Fruit fly (Drosophila melanogaster): ENCODE data around the gene CG31087.

CG31087 gene

dm6 chr3R:25322657-25323056 is 9.0 kb upstream of the CG31087 start, which contains the start of gene CG10562:
TSS of gene CG10562 (minus strand) at chr3R:25322757.
- no peak for TF ChIP-seq CG4496 (GFP tag; IDR thresholded peaks at IDR 0.05)
- no peak for TF ChIP-seq EcR (GFP tag; optimal IDR thresholded peaks at IDR 0.05)
- TF ChIP-seq rn (GFP tag; IDR thresholded peaks at IDR 0.05) = no peak
- no peak for TF ChIP-seq CG13204 (GFP tag; optimal IDR thresholded peaks at IDR 0.05)
- TF ChIP-seq CG8301 (tag; optimal IDR thresholded peaks at IDR 0.05) = no peak
- no peak for TF ChIP-seq CG15710 (tag; optimal IDR thresholded peaks at IDR 0.05)
- TF ChIP-seq CG17806 (tag; optimal IDR thresholded peaks at IDR 0.05) = no peak
- no peak for TF ChIP-seq fd96Ca (GFP tag; IDR thresholded peaks at IDR 0.05)
- TF ChIP-seq CG9948 (tag; optimal IDR thresholded peaks at IDR 0.05) = no peak

dm6 chr3R:25321681-25322080 is 8.0 kb upstream of the CG31087 start:
- TF ChIP-seq CG8159 (tag; optimal IDR thresholded peaks at IDR 0.05) (no peak), CG4496 (GFP tag; IDR thresholded peaks at IDR 0.05) (no peak), D1 (tag; optimal IDR thresholded peaks at IDR 0.05) (no peak), CG34367 (tag; optimal IDR thresholded peaks at IDR 0.05) (no peak), CG10348 (GFP tag; IDR thresholded peaks at IDR 0.05) (no peak), CG32121 (GFP tag; IDR thresholded peaks at IDR 0.05) (no peak), fd96Ca (GFP tag; IDR thresholded peaks at IDR 0.05) (no peak), rn (GFP tag; IDR thresholded peaks at IDR 0.05) (no peak), CG12605 (GFP tag; IDR thresholded peaks at IDR 0.05) (no peak)

dm6 chr3R:25320898-25321297 is 7.3 kb upstream of the CG31087 start:
- TF ChIP-seq CG15710 (tag; optimal IDR thresholded peaks at IDR 0.05) = no peak
- no peak for TF ChIP-seq CG17806 (tag; optimal IDR thresholded peaks at IDR 0.05)
- no peak for TF ChIP-seq gl (tag; optimal IDR thresholded peaks at IDR 0.05)
- no peak for TF ChIP-seq CG4496 (GFP tag; IDR thresholded peaks at IDR 0.05)
- TF ChIP-seq CG10348 (GFP tag; IDR thresholded peaks at IDR 0.05) = no peak
- TF ChIP-seq Pif1B (GFP tag; optimal IDR thresholded peaks at IDR 0.05) = no peak
- no peak for TF ChIP-seq CG9948 (tag; optimal IDR thresholded peaks at IDR 0.05)
- TF ChIP-seq D1 (tag; optimal IDR thresholded peaks at IDR 0.05) = no peak
- no peak for TF ChIP-seq CG32121 (GFP tag; IDR thresholded peaks at IDR 0.05)
- no peak for TF ChIP-seq CG14655 (GFP tag; optimal IDR thresholded peaks at IDR 0.05)
- TF ChIP-seq Snoo (tag; optimal IDR thresholded peaks at IDR 0.05) = no peak
- TF ChIP-seq Ets98B (GFP tag; IDR thresholded peaks at IDR 0.05) = no peak

dm6 chr3R:25320051-25320705 is 6.5 kb upstream of the CG31087 start, which contains the start of gene CG10560:
TSS of gene CG10560 (minus strand) at chr3R:25320101.
- TF ChIP-seq gl (tag; optimal IDR thresholded peaks at IDR 0.05) (no peak), D1 (tag; optimal IDR thresholded peaks at IDR 0.05) (no peak), CG12605 (GFP tag; IDR thresholded peaks at IDR 0.05) (no peak), CG13204 (GFP tag; optimal IDR thresholded peaks at IDR 0.05) (no peak), Snoo (tag; optimal IDR thresholded peaks at IDR 0.05) (no peak), Ets98B (GFP tag; IDR thresholded peaks at IDR 0.05) (no peak), CG10348 (GFP tag; IDR thresholded peaks at IDR 0.05) (no peak), CG32121 (GFP tag; IDR thresholded peaks at IDR 0.05) (no peak), CG34367 (tag; optimal IDR thresholded peaks at IDR 0.05) (no peak), Pif1A (GFP tag; optimal IDR thresholded peaks at IDR 0.05) (no peak), EcR (GFP tag; optimal IDR thresholded peaks at IDR 0.05) (no peak), CG15710 (tag; optimal IDR thresholded peaks at IDR 0.05) (no peak), CG8301 (tag; optimal IDR thresholded peaks at IDR 0.05) (no peak)

dm6 chr3R:25318011-25318410 is 4.4 kb upstream of the CG31087 start, which contains the start of gene CG10553:
TSS of gene CG10553 (minus strand) at chr3R:25318111.
- TF ChIP-seq CG13204 (GFP tag; optimal IDR thresholded peaks at IDR 0.05) (no peak), CG8159 (tag; optimal IDR thresholded peaks at IDR 0.05) (no peak), Pif1A (GFP tag; optimal IDR thresholded peaks at IDR 0.05) (no peak), CG9948 (tag; optimal IDR thresholded peaks at IDR 0.05) (no peak), CG15710 (tag; optimal IDR thresholded peaks at IDR 0.05) (no peak), Pif1B (GFP tag; optimal IDR thresholded peaks at IDR 0.05) (no peak), fd96Ca (GFP tag; IDR thresholded peaks at IDR 0.05) (no peak), rn (GFP tag; IDR thresholded peaks at IDR 0.05) (no peak), CG12605 (GFP tag; IDR thresholded peaks at IDR 0.05) (no peak), Ets98B (GFP tag; IDR thresholded peaks at IDR 0.05) (no peak), Snoo (tag; optimal IDR thresholded peaks at IDR 0.05) (no peak), CG14655 (GFP tag; optimal IDR thresholded peaks at IDR 0.05) (no peak), CG4496 (GFP tag; IDR thresholded peaks at IDR 0.05) (no peak), CG8301 (tag; optimal IDR thresholded peaks at IDR 0.05) (no peak)

- TF ChIP-seq CG10348 (GFP tag; IDR thresholded peaks at IDR 0.05) = no peak
Measured at dm6 chr3R:25316016-25316415, 2.4 kb upstream of the CG31087 start, which contains the start of gene CG10559. TSS of gene CG10559 (minus strand) at chr3R:25316116.

- TF ChIP-seq CG34367 (tag; optimal IDR thresholded peaks at IDR 0.05) (no peak), Snoo (tag; optimal IDR thresholded peaks at IDR 0.05) (no peak), CG32121 (GFP tag; IDR thresholded peaks at IDR 0.05) (no peak)
Measured at dm6 chr3R:25312583-25312982, 1.1 kb downstream of the CG31087 start.

Data from whole organism, pupa.